Worm (Caenorhabditis elegans) whole organism, young adult: ENCODE measurements around the gene C44H4.6.

Source experiments
- B0336.3 ChIP-seq: fragments of 200-800 bp; sonication (Bioruptor generic); IDR thresholded peaks from 2 replicates; pipeline ENCODE4 v1.3.6; 2022; ENCODE audit warnings: missing genetic modification characterization, missing compliant biosample characterization
- C06A6.2 ChIP-seq: fragments of 200-800 bp; sonication (Bioruptor generic); conservative IDR thresholded peaks from 2 replicates; pipeline ENCODE4 v1.3.6; 2022; ENCODE audit warnings: missing genetic modification characterization, missing compliant biosample characterization
- F10E7.11 ChIP-seq: sonication (generic microtip); optimal IDR thresholded peaks from 2 replicates; lab custom pipeline; 2017; ENCODE audit warnings: mild to moderate bottlenecking, missing genetic modification characterization, moderate library complexity, missing compliant biosample characterization
- F49E8.2 ChIP-seq: sonication (generic microtip); optimal IDR thresholded peaks from 3 replicates; lab custom pipeline; 2017; ENCODE audit warnings: missing genetic modification characterization, mild to moderate bottlenecking, missing compliant biosample characterization, antibody characterized with exemption, moderate library complexity; ENCODE audit not compliant: insufficient read depth
- F55B11.4 ChIP-seq: sonication (generic microtip); optimal IDR thresholded peaks from 2 replicates; lab custom pipeline; 2016; ENCODE audit warnings: missing compliant biosample characterization, missing genetic modification characterization, borderline replicate concordance; ENCODE audit not compliant: insufficient read depth
- K11D2.4 ChIP-seq: fragments of 200-800 bp; sonication (Bioruptor generic); IDR thresholded peaks from 2 replicates; pipeline ENCODE4 v1.3.6; 2022; ENCODE audit warnings: missing genetic modification reagents, missing genetic modification characterization, missing compliant biosample characterization
- K12H6.12 ChIP-seq: fragments of 200-800 bp; sonication (Bioruptor generic); optimal IDR thresholded peaks from 2 replicates; lab custom pipeline; 2018; ENCODE audit warnings: mild to moderate bottlenecking, missing genetic modification characterization, missing compliant biosample characterization
- Y53G8AR.9 ChIP-seq: fragments of 200-800 bp; sonication (Bioruptor generic); conservative IDR thresholded peaks from 2 replicates; pipeline ENCODE4 v1.3.6; 2022; ENCODE audit warnings: missing genetic modification reagents, missing genetic modification characterization, missing compliant biosample characterization
- Y95B8A.8 ChIP-seq: fragments of 200-800 bp; sonication (Bioruptor generic); IDR thresholded peaks from 2 replicates; pipeline ENCODE4 v1.3.6; 2022; ENCODE audit warnings: missing genetic modification reagents, missing genetic modification characterization, missing compliant biosample characterization
- ama-1 ChIP-seq, 3 experiments: fragments of 150-350 bp in 1 of 3; sonication (generic microtip) in 2 of 3; optimal IDR thresholded peaks; 2 replicates each; lab custom pipeline; 2014 to 2018; ENCODE audit warnings: missing biosample characterization in 2 of 3, missing genetic modification characterization in 2 of 3, missing genetic modification reagents in 2 of 3
- aptf-2 ChIP-seq: fragments of 200-800 bp; sonication (Bioruptor generic); conservative IDR thresholded peaks from 2 replicates; pipeline ENCODE4 v1.3.6; 2022; ENCODE audit warnings: missing genetic modification reagents, missing genetic modification characterization, missing compliant biosample characterization
- atf-7 ChIP-seq: sonication (generic microtip); optimal IDR thresholded peaks from 2 replicates; lab custom pipeline; 2017; ENCODE audit warnings: mild to moderate bottlenecking, missing genetic modification characterization, missing compliant biosample characterization
- athp-1 ChIP-seq: sonication (generic microtip); optimal IDR thresholded peaks from 2 replicates; lab custom pipeline; 2017; ENCODE audit warnings: mild to moderate bottlenecking, missing genetic modification characterization, missing compliant biosample characterization
- attf-3 ChIP-seq: fragments of 200-800 bp; sonication (Bioruptor generic); conservative IDR thresholded peaks from 2 replicates; pipeline ENCODE4 v1.3.6; 2022; ENCODE audit warnings: missing genetic modification reagents, missing genetic modification characterization, missing compliant biosample characterization
- attf-5 ChIP-seq: fragments of 200-800 bp; sonication (Bioruptor generic); optimal IDR thresholded peaks from 2 replicates; lab custom pipeline; 2018; ENCODE audit warnings: mild to moderate bottlenecking, missing genetic modification characterization, missing compliant biosample characterization
- cebp-1 ChIP-seq, 2 experiments: fragments of 200-800 bp in 1 of 2; sonication (Bioruptor generic) in 1 of 2; sonication (generic microtip) in 1 of 2; IDR thresholded peaks in 1 of 2; optimal IDR thresholded peaks in 1 of 2; 2 replicates each; pipeline versions ENCODE4 v1.3.6 to Lab custom; 2017 to 2022; ENCODE audit warnings: missing compliant biosample characterization in 2 of 2, missing genetic modification characterization in 2 of 2, mild to moderate bottlenecking in 1 of 2, missing genetic modification reagents in 1 of 2, moderate library complexity in 1 of 2
- cebp-2 ChIP-seq: fragments of 200-800 bp; sonication (Bioruptor generic); IDR thresholded peaks from 2 replicates; pipeline ENCODE4 v1.3.6; 2022; ENCODE audit warnings: missing genetic modification characterization, missing compliant biosample characterization
- ceh-40 ChIP-seq: fragments of 200-800 bp; sonication (Bioruptor generic); IDR thresholded peaks from 2 replicates; pipeline ENCODE4 v1.3.6; 2022; ENCODE audit warnings: missing genetic modification characterization, missing compliant biosample characterization
- ceh-58 ChIP-seq: fragments of 200-800 bp; sonication (Bioruptor generic); IDR thresholded peaks from 2 replicates; pipeline ENCODE4 v1.3.6; 2022; ENCODE audit warnings: missing genetic modification characterization, missing compliant biosample characterization
- ceh-91 ChIP-seq: fragments of 200-800 bp; sonication (Bioruptor generic); IDR thresholded peaks from 2 replicates; pipeline ENCODE4 v1.3.6; 2022; ENCODE audit warnings: missing genetic modification reagents, missing genetic modification characterization, missing compliant biosample characterization
- egl-44 ChIP-seq: fragments of 200-800 bp; sonication (Bioruptor generic); IDR thresholded peaks from 2 replicates; pipeline ENCODE4 v1.3.6; 2022; ENCODE audit warnings: missing genetic modification reagents, missing genetic modification characterization, missing compliant biosample characterization
- egrh-3 ChIP-seq: fragments of 200-800 bp; sonication (Bioruptor generic); IDR thresholded peaks from 2 replicates; pipeline ENCODE4 v1.3.6; 2022; ENCODE audit warnings: missing genetic modification reagents, missing genetic modification characterization, missing compliant biosample characterization
- ets-4 ChIP-seq: fragments of 200-800 bp; sonication (Bioruptor generic); optimal IDR thresholded peaks from 2 replicates; lab custom pipeline; 2018; ENCODE audit warnings: mild to moderate bottlenecking, missing genetic modification characterization, missing compliant biosample characterization
- fkh-3 ChIP-seq: sonication (generic microtip); optimal IDR thresholded peaks from 2 replicates; lab custom pipeline; 2016; ENCODE audit warnings: mild to moderate bottlenecking, missing genetic modification characterization, missing compliant biosample characterization
- gei-17 ChIP-seq: fragments of 200-800 bp; sonication (Bioruptor generic); optimal IDR thresholded peaks from 2 replicates; lab custom pipeline; 2018; ENCODE audit warnings: mild to moderate bottlenecking, missing genetic modification characterization, missing compliant biosample characterization
- hlh-26 ChIP-seq: fragments of 200-800 bp; sonication (Bioruptor generic); conservative IDR thresholded peaks from 2 replicates; pipeline ENCODE4 v1.3.6; 2022; ENCODE audit warnings: missing genetic modification reagents, missing genetic modification characterization, missing compliant biosample characterization
- hsf-1 ChIP-seq: fragments of 200-800 bp; sonication (Bioruptor generic); IDR thresholded peaks from 2 replicates; pipeline ENCODE4 v1.3.6; 2022; ENCODE audit warnings: missing genetic modification reagents, missing genetic modification characterization, missing compliant biosample characterization
- lin-26 ChIP-seq: fragments of 200-800 bp; sonication (Bioruptor generic); IDR thresholded peaks from 2 replicates; pipeline ENCODE4 v1.3.6; 2022; ENCODE audit warnings: missing genetic modification reagents, missing genetic modification characterization, missing compliant biosample characterization
- lin-35 ChIP-seq, 3 experiments: fragments of 150-350 bp in 2 of 3; sonication (generic microtip) in 1 of 3; optimal IDR thresholded peaks; 2 replicates each; lab custom pipeline; 2014 to 2018; ENCODE audit warnings: missing biosample characterization in 3 of 3, missing genetic modification characterization in 3 of 3, missing genetic modification reagents in 3 of 3
- madf-10 ChIP-seq: sonication (generic microtip); optimal IDR thresholded peaks from 2 replicates; lab custom pipeline; 2016; ENCODE audit warnings: mild to moderate bottlenecking, missing genetic modification characterization, missing compliant biosample characterization
- madf-3 ChIP-seq: fragments of 200-800 bp; sonication (Bioruptor generic); IDR thresholded peaks from 2 replicates; pipeline ENCODE4 v1.3.6; 2022; ENCODE audit warnings: missing genetic modification reagents, missing genetic modification characterization, missing compliant biosample characterization
- madf-6 ChIP-seq: fragments of 200-800 bp; sonication (Bioruptor generic); IDR thresholded peaks from 2 replicates; pipeline ENCODE4 v1.3.6; 2022; ENCODE audit warnings: missing genetic modification reagents, missing genetic modification characterization, missing compliant biosample characterization
- madf-8 ChIP-seq: fragments of 200-800 bp; sonication (Bioruptor generic); conservative IDR thresholded peaks from 2 replicates; pipeline ENCODE4 v1.3.6; 2022; ENCODE audit warnings: missing genetic modification reagents, missing genetic modification characterization, missing compliant biosample characterization
- mes-4 ChIP-seq: sonication (generic microtip); optimal IDR thresholded peaks from 2 replicates; lab custom pipeline; 2016; ENCODE audit warnings: missing genotype, missing genetic modification characterization, missing compliant biosample characterization
- nfya-1 ChIP-seq: sonication (generic microtip); optimal IDR thresholded peaks from 2 replicates; lab custom pipeline; 2017; ENCODE audit warnings: antibody characterized with exemption, missing compliant biosample characterization, missing genetic modification characterization, borderline replicate concordance; ENCODE audit not compliant: insufficient read depth
- nhr-120 ChIP-seq: fragments of 200-800 bp; sonication (Bioruptor generic); IDR thresholded peaks from 2 replicates; pipeline ENCODE4 v1.3.6; 2022; ENCODE audit warnings: missing genetic modification characterization, missing compliant biosample characterization
- rpc-1 ChIP-seq, 2 experiments: fragments of 150-350 bp in 1 of 2; sonication (generic microtip) in 1 of 2; optimal IDR thresholded peaks; 2 replicates each; lab custom pipeline; 2014 to 2018; ENCODE audit warnings: missing biosample characterization in 1 of 2, missing genetic modification characterization in 1 of 2, missing genetic modification reagents in 1 of 2, missing genotype in 1 of 2
- sdz-38 ChIP-seq: sonication (generic microtip); optimal IDR thresholded peaks from 2 replicates; lab custom pipeline; 2016; ENCODE audit warnings: missing genotype, missing genetic modification characterization, missing compliant biosample characterization
- sea-2 ChIP-seq: fragments of 200-800 bp; sonication (Bioruptor generic); IDR thresholded peaks from 2 replicates; pipeline ENCODE4 v1.3.6; 2022; ENCODE audit warnings: missing genetic modification characterization, missing compliant biosample characterization
- snpc-4 ChIP-seq, 5 experiments: fragments of 150-350 bp in 1 of 5; sonication (generic microtip) in 4 of 5; optimal IDR thresholded peaks; 2 replicates each; lab custom pipeline; 2014 to 2018; ENCODE audit warnings: missing genetic modification characterization in 5 of 5, missing biosample characterization in 3 of 5, antibody characterized with exemption in 2 of 5, mild to moderate bottlenecking in 2 of 5, missing compliant biosample characterization in 2 of 5, missing genotype in 2 of 5, moderate library complexity in 2 of 5, missing genetic modification reagents in 1 of 5
- somi-1 ChIP-seq: fragments of 200-800 bp; sonication (Bioruptor generic); optimal IDR thresholded peaks from 2 replicates; lab custom pipeline; 2018; ENCODE audit warnings: mild to moderate bottlenecking, missing genetic modification characterization, missing compliant biosample characterization
- tbp1 ChIP-seq: fragments of 200-800 bp; sonication (Bioruptor generic); optimal IDR thresholded peaks from 2 replicates; lab custom pipeline; 2018; ENCODE audit warnings: mild to moderate bottlenecking, missing genetic modification characterization, missing compliant biosample characterization
- unc-130 ChIP-seq: sonication (generic microtip); optimal IDR thresholded peaks from 2 replicates; lab custom pipeline; 2016; ENCODE audit warnings: missing genetic modification reagents, missing genetic modification characterization, missing compliant biosample characterization
- zim-3 ChIP-seq: sonication (generic microtip); optimal IDR thresholded peaks from 2 replicates; lab custom pipeline; 2017; ENCODE audit warnings: mild to moderate bottlenecking, missing genetic modification characterization, moderate library complexity, missing compliant biosample characterization
- ztf-25 ChIP-seq: fragments of 200-800 bp; sonication (Bioruptor generic); IDR thresholded peaks from 2 replicates; pipeline ENCODE4 v1.3.6; 2022; ENCODE audit warnings: missing genetic modification reagents, missing genetic modification characterization, missing compliant biosample characterization
- ztf-26 ChIP-seq: sonication (generic microtip); optimal IDR thresholded peaks from 2 replicates; lab custom pipeline; 2017; ENCODE audit warnings: missing genetic modification characterization, missing compliant biosample characterization
- ztf-28 ChIP-seq: fragments of 200-800 bp; sonication (Bioruptor generic); IDR thresholded peaks from 2 replicates; pipeline ENCODE4 v1.3.6; 2022; ENCODE audit warnings: missing genetic modification reagents, missing genetic modification characterization, missing compliant biosample characterization

Gene C44H4.6

DNA sequence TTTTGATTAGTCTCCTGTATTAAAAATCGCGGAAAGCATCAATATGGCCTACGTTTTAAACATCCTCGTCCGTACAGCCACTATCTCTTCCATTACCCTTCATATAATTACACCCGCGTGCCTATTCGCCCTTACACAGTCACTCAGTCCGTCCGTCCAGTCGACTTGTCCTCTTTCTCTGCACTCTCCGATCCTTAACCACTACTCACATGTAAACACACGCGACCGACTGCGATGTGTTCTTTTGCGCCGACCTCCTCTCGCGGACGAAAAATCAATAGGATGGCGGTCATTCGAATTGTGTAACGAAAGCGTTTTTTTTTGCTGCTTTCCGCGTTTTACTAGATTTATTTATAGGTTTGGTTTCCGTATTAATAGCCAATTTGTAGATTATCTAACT lies 3.5 kb upstream of the C44H4.6 start, which contains the start of gene eor-2 (continued):
- TF ChIP-seq hlh-26 (GFP tag; lab: Robert Waterston, UW) (no peak), ztf-28 (no peak), egrh-3 (GFP tag; lab: Robert Waterston, UW) (peak; percentile 61), snpc-4 (GFP tag; optimal IDR thresholded peaks at IDR 0.05; lab: Kevin White, UChicago) (peak; percentile 17), snpc-4 (tag; optimal IDR thresholded peaks at IDR 0.05; lab: Kevin White, UChicago) (peak; percentile 70 to 86 (median 72)), athp-1 (tag; lab: Kevin White, UChicago) (no peak), hsf-1 (GFP tag; lab: Robert Waterston, UW) (no peak), zim-3 (tag; lab: Kevin White, UChicago) (no peak), madf-8 (no peak), attf-5 (GFP tag; lab: Kevin White, UChicago) (peak; percentile 74), cebp-1 (GFP tag; IDR thresholded peaks at IDR 0.05; lab: Robert Waterston, UW) (no peak), cebp-1 (tag; optimal IDR thresholded peaks at IDR 0.05; lab: Kevin White, UChicago) (no peak), attf-3 (GFP tag; lab: Robert Waterston, UW) (no peak), cebp-2 (GFP tag; lab: Robert Waterston, UW) (no peak), lin-26 (GFP tag; lab: Robert Waterston, UW) (no peak), Y53G8AR.9 (GFP tag; lab: Robert Waterston, UW) (no peak), mes-4 (tag; lab: Kevin White, UChicago) (no peak), sea-2 (GFP tag; lab: Robert Waterston, UW) (no peak), sdz-38 (tag; lab: Kevin White, UChicago) (no peak), ceh-58 (GFP tag; lab: Robert Waterston, UW) (no peak), egl-44 (GFP tag; lab: Robert Waterston, UW) (0 out of 2 replicates have a peak, but pooled peaks have one; percentile 18), ets-4 (GFP tag; lab: Kevin White, UChicago) (peak; percentile 61), tbp1 (GFP tag; lab: Kevin White, UChicago) (no peak), ztf-26 (tag; lab: Kevin White, UChicago) (peak; percentile 2), F55B11.4 (tag; lab: Kevin White, UChicago) (no peak), F10E7.11 (tag; lab: Kevin White, UChicago) (no peak), K12H6.12 (tag; lab: Kevin White, UChicago) (peak; percentile 30), K11D2.4 (GFP tag; lab: Robert Waterston, UW) (0 out of 2 replicates have a peak, but pooled peaks have one; percentile 17), unc-130 (GFP tag; lab: Kevin White, UChicago) (no peak), madf-3 (GFP tag; lab: Robert Waterston, UW) (no peak), F49E8.2 (tag; lab: Kevin White, UChicago) (no peak), nfya-1 (no peak), madf-6 (GFP tag; lab: Robert Waterston, UW) (no peak), ceh-91 (no peak), lin-35 (GFP tag; optimal IDR thresholded peaks at IDR 0.05; lab: Kevin White, UChicago) (no peak), ama-1 (optimal IDR thresholded peaks at IDR 0.05; lab: Kevin White, UChicago) (no peak), ama-1 (GFP tag; optimal IDR thresholded peaks at IDR 0.05; lab: Kevin White, UChicago) (no peak), rpc-1 (optimal IDR thresholded peaks at IDR 0.05; lab: Kevin White, UChicago) (no peak), rpc-1 (tag; optimal IDR thresholded peaks at IDR 0.05; lab: Kevin White, UChicago) (no peak), fkh-3 (no peak), B0336.3 (GFP tag; lab: Robert Waterston, UW) (no peak), ztf-25 (GFP tag; lab: Robert Waterston, UW) (no peak), Y95B8A.8 (no peak), madf-10 (tag; lab: Kevin White, UChicago) (peak; percentile 60), ceh-40 (no peak), gei-17 (GFP tag; lab: Kevin White, UChicago) (peak; percentile 41), nhr-120 (GFP tag; lab: Robert Waterston, UW) (no peak), C06A6.2 (GFP tag; lab: Robert Waterston, UW) (no peak), somi-1 (GFP tag; lab: Kevin White, UChicago) (peak; percentile 9), aptf-2 (GFP tag; lab: Robert Waterston, UW) (no peak), atf-7 (tag; lab: Kevin White, UChicago) (peak; percentile 10)
